Worm (Caenorhabditis elegans): ENCODE results near the gene wdr-60.

wdr-60 gene

ce11 chrIII:5021689-5022088, 34.7 kb downstream of the wdr-60 start, which contains the start of gene R144.3:
Gene R144.3 (plus strand): TSS chrIII:5021989.
- no peak for TF ChIP-seq hlh-17 (GFP tag; optimal IDR thresholded peaks at IDR 0.05; ENCODE audit: borderline replicate concordance)
- TF ChIP-seq egl-13 (tag; optimal IDR thresholded peaks at IDR 0.05), result no peak
- no peak for TF ChIP-seq unc-98 (GFP tag; IDR thresholded peaks at IDR 0.05)
- TF ChIP-seq grh-1 (GFP tag; IDR thresholded peaks at IDR 0.05), result no peak
- no peak for TF ChIP-seq unc-130 (tag; optimal IDR thresholded peaks at IDR 0.05)
- TF ChIP-seq lin-35 (GFP tag; optimal IDR thresholded peaks at IDR 0.05), result no peak

ce11 chrIII:5022964-5023363, 36.0 kb downstream of the wdr-60 start, which contains the start of gene R144.13:
Gene R144.13 (plus strand): TSS chrIII:5023264.
- TF ChIP-seq efl-1 (optimal IDR thresholded peaks at IDR 0.05) (no peak), efl-1 (GFP tag; optimal IDR thresholded peaks at IDR 0.05 in 1 of 2) (peak in 1 of 2 experiments; percentile 68), efl-3 (GFP tag; optimal IDR thresholded peaks at IDR 0.05) (no peak)

ce11 chrIII:5023642-5024041, 36.6 kb downstream of the wdr-60 start:
- TF ChIP-seq unc-130 (tag; optimal IDR thresholded peaks at IDR 0.05) (no peak), nhr-20 (tag; optimal IDR thresholded peaks at IDR 0.05) (no peak), nhr-76 (tag; optimal IDR thresholded peaks at IDR 0.05) (no peak), nhr-85 (tag) (peak; percentile 26), ztf-4 (tag; optimal IDR thresholded peaks at IDR 0.05) (peak; percentile 32)

ce11 chrIII:5024393-5024964, 37.5 kb downstream of the wdr-60 start, which contains the start of gene pcf-11:
Gene pcf-11 (plus strand): TSS chrIII:5024914.
- TF ChIP-seq ama-1 (optimal IDR thresholded peaks at IDR 0.05), result peak; percentile 53
- peak; percentile 60 for TF ChIP-seq nhr-77 (tag; optimal IDR thresholded peaks at IDR 0.05)
- TF ChIP-seq lir-3 (tag; optimal IDR thresholded peaks at IDR 0.05; ENCODE audit: poor library complexity), result peak; percentile 43
- no peak for TF ChIP-seq alr-1 (tag; optimal IDR thresholded peaks at IDR 0.05; ENCODE audit: borderline replicate concordance)
- TF ChIP-seq mep-1 (tag; optimal IDR thresholded peaks at IDR 0.05), result peak; percentile 33
- no peak for TF ChIP-seq nhr-84 (tag; optimal IDR thresholded peaks at IDR 0.05)
- no peak for TF ChIP-seq zip-4 (GFP tag; optimal IDR thresholded peaks at IDR 0.05)
- TF ChIP-seq ceh-8 (GFP tag; optimal IDR thresholded peaks at IDR 0.05), result no peak
- no peak for TF ChIP-seq mef-2 (tag; optimal IDR thresholded peaks at IDR 0.05)
- TF ChIP-seq sptf-1 (tag; optimal IDR thresholded peaks at IDR 0.05), result no peak
- no peak for TF ChIP-seq elt-2 (tag; optimal IDR thresholded peaks at IDR 0.05)
- TF ChIP-seq blmp-1 (tag; optimal IDR thresholded peaks at IDR 0.05), result peak; percentile 13
- peak; percentile 38 for TF ChIP-seq nhr-20 (tag; optimal IDR thresholded peaks at IDR 0.05)
- TF ChIP-seq lin-15B (tag; optimal IDR thresholded peaks at IDR 0.05), result no peak
- TF ChIP-seq nhr-11 (tag; optimal IDR thresholded peaks at IDR 0.05), result no peak
- peak; percentile 69 for TF ChIP-seq nhr-71 (tag; optimal IDR thresholded peaks at IDR 0.05)
- peak; percentile 45 for TF ChIP-seq tbx-2 (tag; optimal IDR thresholded peaks at IDR 0.05)
- TF ChIP-seq snu-23 (GFP tag; optimal IDR thresholded peaks at IDR 0.05), result peak; percentile 78
- no peak for TF ChIP-seq aly-2 (tag; optimal IDR thresholded peaks at IDR 0.05)
- TF ChIP-seq tlp-1 (tag; optimal IDR thresholded peaks at IDR 0.05), result no peak
- no peak for TF ChIP-seq nhr-237 (tag; optimal IDR thresholded peaks at IDR 0.05)
- TF ChIP-seq unc-130 (tag; optimal IDR thresholded peaks at IDR 0.05), result no peak
- peak; percentile 15 for TF ChIP-seq fos-1 (tag; optimal IDR thresholded peaks at IDR 0.05)
- no peak for TF ChIP-seq pag-3 (tag; optimal IDR thresholded peaks at IDR 0.05; ENCODE audit: borderline replicate concordance, insufficient read depth)
- no peak for TF ChIP-seq grh-1 (GFP tag; IDR thresholded peaks at IDR 0.05)
- TF ChIP-seq unc-30 (tag; optimal IDR thresholded peaks at IDR 0.05), result no peak
- no peak for TF ChIP-seq zag-1 (tag; optimal IDR thresholded peaks at IDR 0.05)
- TF ChIP-seq unc-86 (tag; optimal IDR thresholded peaks at IDR 0.05), result peak; percentile 53
- TF ChIP-seq lin-39 (tag; optimal IDR thresholded peaks at IDR 0.05), result no peak
- TF ChIP-seq Y116A8C.19 (tag; optimal IDR thresholded peaks at IDR 0.05; ENCODE audit: borderline replicate concordance), result no peak
- TF ChIP-seq nhr-85 (tag), result no peak
- TF ChIP-seq F16B12.6 (tag; optimal IDR thresholded peaks at IDR 0.05), result peak; percentile 35
- TF ChIP-seq pqm-1 (tag; optimal IDR thresholded peaks at IDR 0.05), result no peak
- no peak for TF ChIP-seq ztf-11 (tag; optimal IDR thresholded peaks at IDR 0.05)
- TF ChIP-seq jun-1 (tag; optimal IDR thresholded peaks at IDR 0.05), result peak; percentile 10
- peak; percentile 53 for TF ChIP-seq xbp-1 (tag; optimal IDR thresholded peaks at IDR 0.05)
- no peak for TF ChIP-seq egl-27 (tag; optimal IDR thresholded peaks at IDR 0.05)
- peak; percentile 69 to 75 for TF ChIP-seq lin-35 (GFP tag; optimal IDR thresholded peaks at IDR 0.05)
- peak; percentile 41; the same call in 1 of the 2 replicates for TF ChIP-seq nhr-19 (GFP tag; conservative IDR thresholded peaks at IDR 0.05)
